Worm (Caenorhabditis elegans) whole organism, young adult: Measurements from ENCODE around the gene rha-2.

ENCODE experiments used
- B0261.1 ChIP-seq: sonication (generic microtip); optimal IDR thresholded peaks from 2 replicates; lab custom pipeline; 2016; ENCODE audit warnings: mild to moderate bottlenecking, missing genetic modification characterization, moderate library complexity, missing compliant biosample characterization
- F23B12.7 ChIP-seq: sonication (generic microtip); optimal IDR thresholded peaks from 2 replicates; lab custom pipeline; 2017; ENCODE audit warnings: missing genetic modification characterization, mild to moderate bottlenecking, missing compliant biosample characterization, antibody characterized with exemption, moderate library complexity; ENCODE audit not compliant: insufficient read depth
- F57C9.4 ChIP-seq: sonication (generic microtip); optimal IDR thresholded peaks from 2 replicates; lab custom pipeline; 2017; ENCODE audit warnings: mild to moderate bottlenecking, missing genetic modification characterization, missing compliant biosample characterization
- K11D2.4 ChIP-seq: fragments of 200-800 bp; sonication (Bioruptor generic); IDR thresholded peaks from 2 replicates; pipeline ENCODE4 v1.3.6; 2022; ENCODE audit warnings: missing genetic modification reagents, missing genetic modification characterization, missing compliant biosample characterization
- K12H6.12 ChIP-seq: fragments of 200-800 bp; sonication (Bioruptor generic); optimal IDR thresholded peaks from 2 replicates; lab custom pipeline; 2018; ENCODE audit warnings: mild to moderate bottlenecking, missing genetic modification characterization, missing compliant biosample characterization
- Y79H2A.3 ChIP-seq: fragments of 200-800 bp; sonication (Bioruptor generic); conservative IDR thresholded peaks from 2 replicates; pipeline ENCODE4 v1.3.6; 2022; ENCODE audit warnings: missing genetic modification reagents, missing genetic modification characterization, missing compliant biosample characterization
- ama-1 ChIP-seq, 3 experiments: fragments of 150-350 bp in 1 of 3; sonication (generic microtip) in 2 of 3; optimal IDR thresholded peaks; 2 replicates each; lab custom pipeline; 2014 to 2018; ENCODE audit warnings: missing biosample characterization in 2 of 3, missing genetic modification characterization in 2 of 3, missing genetic modification reagents in 2 of 3
- attf-3 ChIP-seq: fragments of 200-800 bp; sonication (Bioruptor generic); conservative IDR thresholded peaks from 2 replicates; pipeline ENCODE4 v1.3.6; 2022; ENCODE audit warnings: missing genetic modification reagents, missing genetic modification characterization, missing compliant biosample characterization
- cebp-1 ChIP-seq, 2 experiments: fragments of 200-800 bp in 1 of 2; sonication (Bioruptor generic) in 1 of 2; sonication (generic microtip) in 1 of 2; IDR thresholded peaks in 1 of 2; optimal IDR thresholded peaks in 1 of 2; 2 replicates each; pipeline versions ENCODE4 v1.3.6 to Lab custom; 2017 to 2022; ENCODE audit warnings: missing compliant biosample characterization in 2 of 2, missing genetic modification characterization in 2 of 2, mild to moderate bottlenecking in 1 of 2, missing genetic modification reagents in 1 of 2, moderate library complexity in 1 of 2
- ceh-27 ChIP-seq: fragments of 200-800 bp; sonication (Bioruptor generic); optimal IDR thresholded peaks from 2 replicates; lab custom pipeline; 2018; ENCODE audit warnings: mild to moderate bottlenecking, missing genetic modification characterization, moderate library complexity, missing compliant biosample characterization
- ceh-40 ChIP-seq: fragments of 200-800 bp; sonication (Bioruptor generic); IDR thresholded peaks from 2 replicates; pipeline ENCODE4 v1.3.6; 2022; ENCODE audit warnings: missing genetic modification characterization, missing compliant biosample characterization
- dpff-1 ChIP-seq: sonication (generic microtip); optimal IDR thresholded peaks from 2 replicates; lab custom pipeline; 2017; ENCODE audit warnings: mild to moderate bottlenecking, missing genetic modification characterization, missing compliant biosample characterization
- ets-4 ChIP-seq: fragments of 200-800 bp; sonication (Bioruptor generic); optimal IDR thresholded peaks from 2 replicates; lab custom pipeline; 2018; ENCODE audit warnings: mild to moderate bottlenecking, missing genetic modification characterization, missing compliant biosample characterization
- gei-17 ChIP-seq: fragments of 200-800 bp; sonication (Bioruptor generic); optimal IDR thresholded peaks from 2 replicates; lab custom pipeline; 2018; ENCODE audit warnings: mild to moderate bottlenecking, missing genetic modification characterization, missing compliant biosample characterization
- him-1 ChIP-seq: sonication (generic microtip); optimal IDR thresholded peaks from 2 replicates; lab custom pipeline; 2016; ENCODE audit warnings: missing genotype, missing genetic modification reagents, missing genetic modification characterization, missing compliant biosample characterization
- hmg-1.2 ChIP-seq: fragments of 200-800 bp; sonication (Bioruptor generic); IDR thresholded peaks from 2 replicates; pipeline ENCODE4 v1.3.6; 2022; ENCODE audit warnings: missing genetic modification reagents, missing genetic modification characterization, missing compliant biosample characterization
- hrde-1 ChIP-seq: sonication (generic microtip); optimal IDR thresholded peaks from 2 replicates; lab custom pipeline; 2016; ENCODE audit warnings: missing genetic modification characterization, mild to moderate bottlenecking, missing compliant biosample characterization, moderate library complexity, missing genotype, missing genetic modification reagents, borderline replicate concordance
- hsf-1 ChIP-seq: fragments of 200-800 bp; sonication (Bioruptor generic); IDR thresholded peaks from 2 replicates; pipeline ENCODE4 v1.3.6; 2022; ENCODE audit warnings: missing genetic modification reagents, missing genetic modification characterization, missing compliant biosample characterization
- lin-26 ChIP-seq: fragments of 200-800 bp; sonication (Bioruptor generic); IDR thresholded peaks from 2 replicates; pipeline ENCODE4 v1.3.6; 2022; ENCODE audit warnings: missing genetic modification reagents, missing genetic modification characterization, missing compliant biosample characterization
- lin-35 ChIP-seq, 3 experiments: fragments of 150-350 bp in 2 of 3; sonication (generic microtip) in 1 of 3; optimal IDR thresholded peaks; 2 replicates each; lab custom pipeline; 2014 to 2018; ENCODE audit warnings: missing biosample characterization in 3 of 3, missing genetic modification characterization in 3 of 3, missing genetic modification reagents in 3 of 3
- lin-40 ChIP-seq: sonication (generic microtip); optimal IDR thresholded peaks from 2 replicates; lab custom pipeline; 2016; ENCODE audit warnings: missing genetic modification characterization, mild to moderate bottlenecking, missing compliant biosample characterization, missing genotype, missing genetic modification reagents
- madf-6 ChIP-seq: fragments of 200-800 bp; sonication (Bioruptor generic); IDR thresholded peaks from 2 replicates; pipeline ENCODE4 v1.3.6; 2022; ENCODE audit warnings: missing genetic modification reagents, missing genetic modification characterization, missing compliant biosample characterization
- nhr-120 ChIP-seq: fragments of 200-800 bp; sonication (Bioruptor generic); IDR thresholded peaks from 2 replicates; pipeline ENCODE4 v1.3.6; 2022; ENCODE audit warnings: missing genetic modification characterization, missing compliant biosample characterization
- nhr-90 ChIP-seq: sonication (generic microtip); optimal IDR thresholded peaks from 2 replicates; lab custom pipeline; 2016; ENCODE audit warnings: missing genotype, mild to moderate bottlenecking, missing genetic modification characterization, missing compliant biosample characterization
- pha-4 ChIP-seq: fragments of 150-350 bp; sonication (generic microtip); optimal IDR thresholded peaks from 2 replicates; lab custom pipeline; 2014; ENCODE audit warnings: missing biosample characterization, missing genetic modification reagents, missing genetic modification characterization
- rcor-1 ChIP-seq: fragments of 200-800 bp; sonication (Bioruptor generic); IDR thresholded peaks from 2 replicates; pipeline ENCODE4 v1.3.6; 2022; ENCODE audit warnings: missing genetic modification reagents, missing genetic modification characterization, missing compliant biosample characterization
- rec-8 ChIP-seq, 2 experiments: sonication (generic microtip); optimal IDR thresholded peaks; 2 replicates each; lab custom pipeline; 2016; ENCODE audit warnings: mild to moderate bottlenecking in 2 of 2, missing genetic modification characterization in 2 of 2, missing genetic modification reagents in 2 of 2, missing genotype in 2 of 2, missing biosample characterization in 1 of 2, missing compliant biosample characterization in 1 of 2, moderate library complexity in 1 of 2
- sdz-38 ChIP-seq: sonication (generic microtip); optimal IDR thresholded peaks from 2 replicates; lab custom pipeline; 2016; ENCODE audit warnings: missing genotype, missing genetic modification characterization, missing compliant biosample characterization
- sea-2 ChIP-seq: fragments of 200-800 bp; sonication (Bioruptor generic); IDR thresholded peaks from 2 replicates; pipeline ENCODE4 v1.3.6; 2022; ENCODE audit warnings: missing genetic modification characterization, missing compliant biosample characterization
- snpc-3.4 ChIP-seq: sonication (generic microtip); optimal IDR thresholded peaks from 2 replicates; lab custom pipeline; 2017; ENCODE audit warnings: missing genetic modification characterization, mild to moderate bottlenecking, missing compliant biosample characterization, antibody characterized with exemption, moderate library complexity, missing genotype, missing genetic modification reagents
- somi-1 ChIP-seq: fragments of 200-800 bp; sonication (Bioruptor generic); optimal IDR thresholded peaks from 2 replicates; lab custom pipeline; 2018; ENCODE audit warnings: mild to moderate bottlenecking, missing genetic modification characterization, missing compliant biosample characterization
- tlf-1 ChIP-seq: fragments of 200-800 bp; sonication (Bioruptor generic); optimal IDR thresholded peaks from 2 replicates; lab custom pipeline; 2018; ENCODE audit warnings: mild to moderate bottlenecking, missing genetic modification characterization, missing compliant biosample characterization
- unc-62 ChIP-seq: fragments of 150-350 bp; optimal IDR thresholded peaks from 2 replicates; lab custom pipeline; 2014; ENCODE audit warnings: missing biosample characterization, missing genetic modification reagents, missing genetic modification characterization
- xnd-1 ChIP-seq: sonication (generic microtip); optimal IDR thresholded peaks from 2 replicates; lab custom pipeline; 2016; ENCODE audit warnings: missing genotype, missing genetic modification reagents, missing genetic modification characterization, missing compliant biosample characterization
- zim-3 ChIP-seq: sonication (generic microtip); optimal IDR thresholded peaks from 2 replicates; lab custom pipeline; 2017; ENCODE audit warnings: mild to moderate bottlenecking, missing genetic modification characterization, moderate library complexity, missing compliant biosample characterization
- ztf-22 ChIP-seq: fragments of 200-800 bp; sonication (Bioruptor generic); optimal IDR thresholded peaks from 2 replicates; lab custom pipeline; 2018; ENCODE audit warnings: mild to moderate bottlenecking, missing genetic modification characterization, moderate library complexity, missing compliant biosample characterization
- ztf-26 ChIP-seq: sonication (generic microtip); optimal IDR thresholded peaks from 2 replicates; lab custom pipeline; 2017; ENCODE audit warnings: missing genetic modification characterization, missing compliant biosample characterization
- ztf-6 ChIP-seq: fragments of 200-800 bp; sonication (Bioruptor generic); IDR thresholded peaks from 2 replicates; pipeline ENCODE4 v1.3.6; 2022; ENCODE audit warnings: missing genetic modification reagents, missing genetic modification characterization, missing compliant biosample characterization

Gene rha-2

DNA sequence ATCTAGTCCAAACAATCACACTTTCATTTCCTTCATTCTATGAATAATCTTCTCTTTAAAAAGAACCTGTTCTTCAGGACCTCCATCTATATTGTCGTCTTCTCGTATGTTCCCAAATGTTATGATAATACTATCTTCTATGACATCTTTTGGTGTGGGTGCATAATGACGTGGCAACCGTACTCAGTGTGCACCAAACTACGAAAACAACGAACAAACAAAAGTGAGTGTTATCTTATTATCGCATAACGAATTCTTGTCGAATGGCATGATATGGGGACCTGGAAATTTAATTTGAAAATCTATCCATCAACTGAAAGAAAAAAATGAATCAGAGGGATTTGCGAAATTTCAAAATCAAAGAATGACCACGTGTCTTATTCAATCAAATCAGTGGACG lies 41.7 kb upstream of the rha-2 start:
- TF ChIP-seq cebp-1 (GFP tag; IDR thresholded peaks at IDR 0.05; lab: Robert Waterston, UW), result no peak
- TF ChIP-seq cebp-1 (tag; optimal IDR thresholded peaks at IDR 0.05; lab: Kevin White, UChicago), result peak; percentile 29
- TF ChIP-seq ama-1 (optimal IDR thresholded peaks at IDR 0.05; lab: Kevin White, UChicago), result no peak
- no peak for TF ChIP-seq ama-1 (GFP tag; optimal IDR thresholded peaks at IDR 0.05; lab: Kevin White, UChicago)

DNA sequence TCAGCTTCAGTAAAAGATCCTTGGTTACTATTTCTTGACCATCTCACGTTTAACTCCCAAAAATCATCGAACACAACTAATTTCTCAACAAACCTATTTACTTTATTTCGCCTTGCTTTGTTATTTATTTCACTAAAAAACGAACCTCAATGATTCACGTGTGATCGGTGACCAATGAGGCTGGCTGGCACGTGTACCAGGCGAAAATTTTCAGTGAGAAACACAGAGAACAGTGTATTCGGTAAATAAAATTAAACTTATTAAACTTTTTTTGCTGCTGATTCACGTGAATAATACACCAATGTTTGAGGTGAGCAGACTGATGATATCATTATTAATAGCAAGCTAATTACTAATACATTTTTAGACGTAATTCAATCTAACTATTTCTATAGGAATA lies 41.0 kb upstream of the rha-2 start:
- peak; percentile 14 for TF ChIP-seq ztf-26 (tag; lab: Kevin White, UChicago)
- no peak for TF ChIP-seq lin-35 (GFP tag; optimal IDR thresholded peaks at IDR 0.05; lab: Kevin White, UChicago)
- no peak for TF ChIP-seq gei-17 (GFP tag; lab: Kevin White, UChicago)
- no peak for TF ChIP-seq dpff-1 (tag; lab: Kevin White, UChicago)
- TF ChIP-seq sea-2 (GFP tag; lab: Robert Waterston, UW), result no peak
- no peak for TF ChIP-seq attf-3 (GFP tag; lab: Robert Waterston, UW)

DNA sequence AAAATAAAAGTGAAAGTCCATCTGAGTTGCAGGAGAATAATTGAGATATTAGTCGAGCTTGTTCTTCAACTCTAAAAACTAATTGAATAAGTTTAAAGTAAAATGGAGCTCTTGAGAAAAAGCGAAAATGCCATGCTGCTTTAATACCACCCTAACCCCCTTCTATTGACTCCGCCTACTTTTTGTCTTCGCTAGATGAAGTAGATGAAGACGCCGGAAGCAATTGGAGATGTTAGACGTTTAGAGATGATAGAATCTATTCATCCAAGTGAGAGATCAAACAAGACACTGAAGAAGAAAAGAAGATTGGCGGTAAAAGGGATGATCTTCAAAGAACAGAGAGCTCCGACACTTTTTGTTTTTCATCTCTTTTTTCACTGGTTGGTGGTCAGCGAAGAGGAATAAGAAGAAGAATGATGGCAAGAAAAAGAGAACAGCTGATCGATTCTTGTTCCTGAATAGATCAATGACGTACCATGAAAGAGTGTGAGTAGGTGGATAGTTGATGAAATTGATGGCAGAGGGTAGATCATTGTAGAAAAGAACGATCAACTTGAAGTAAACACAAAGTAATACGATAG lies 40.1 kb upstream of the rha-2 start:
- TF ChIP-seq somi-1 (peak; percentile 33), nhr-120 (GFP tag; lab: Robert Waterston, UW) (no peak), sdz-38 (tag; lab: Kevin White, UChicago) (no peak), ets-4 (no peak), attf-3 (GFP tag; lab: Robert Waterston, UW) (no peak), zim-3 (tag; lab: Kevin White, UChicago) (no peak), hrde-1 (tag; lab: Kevin White, UChicago) (no peak)

DNA sequence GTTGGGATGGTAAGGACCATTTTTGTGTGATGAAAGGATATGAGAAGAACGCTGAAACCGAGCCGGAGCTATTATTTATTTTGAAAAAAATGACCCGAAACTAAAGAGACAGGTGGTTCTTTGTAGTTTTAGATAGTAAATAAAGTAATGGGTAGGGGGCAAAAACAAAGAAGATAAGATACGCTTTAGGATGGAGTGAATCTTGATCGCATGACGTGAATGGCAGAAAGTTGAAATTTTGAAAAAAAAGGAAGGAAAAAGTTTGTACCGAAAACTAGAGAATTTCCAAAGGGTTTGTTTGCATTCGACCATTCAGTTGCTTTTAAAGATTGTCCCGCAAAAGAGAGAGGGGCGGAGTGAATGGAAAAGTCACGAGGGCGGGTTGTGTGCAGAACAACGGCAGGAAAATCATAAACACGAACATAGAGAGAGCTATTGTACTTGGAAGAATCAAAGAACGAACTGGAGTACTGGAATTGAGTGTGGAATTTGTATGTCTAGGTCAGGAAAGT lies 39.6 kb upstream of the rha-2 start, which contains the start of gene F22B7.9:
F22B7.9 (minus strand) TSS at position 51 of the 512 bp plus-strand sequence.
- TF ChIP-seq K11D2.4 (GFP tag; lab: Robert Waterston, UW) (0 out of 2 replicates have a peak, but pooled peaks have one; percentile 23), lin-40 (tag; lab: Kevin White, UChicago) (no peak), ztf-6 (no peak), unc-62 (GFP tag; lab: Kevin White, UChicago) (no peak), K12H6.12 (tag; lab: Kevin White, UChicago) (peak; percentile 23), ama-1 (optimal IDR thresholded peaks at IDR 0.05; lab: Kevin White, UChicago) (peak; percentile 82), ama-1 (GFP tag; optimal IDR thresholded peaks at IDR 0.05; lab: Kevin White, UChicago) (no peak), attf-3 (GFP tag; lab: Robert Waterston, UW) (0 out of 2 replicates have a peak, but pooled peaks have one; percentile 12), ztf-22 (no peak), pha-4 (tag; lab: Kevin White, UChicago) (no peak), hsf-1 (GFP tag; lab: Robert Waterston, UW) (no peak), madf-6 (GFP tag; lab: Robert Waterston, UW) (no peak), hmg-1.2 (no peak)

DNA sequence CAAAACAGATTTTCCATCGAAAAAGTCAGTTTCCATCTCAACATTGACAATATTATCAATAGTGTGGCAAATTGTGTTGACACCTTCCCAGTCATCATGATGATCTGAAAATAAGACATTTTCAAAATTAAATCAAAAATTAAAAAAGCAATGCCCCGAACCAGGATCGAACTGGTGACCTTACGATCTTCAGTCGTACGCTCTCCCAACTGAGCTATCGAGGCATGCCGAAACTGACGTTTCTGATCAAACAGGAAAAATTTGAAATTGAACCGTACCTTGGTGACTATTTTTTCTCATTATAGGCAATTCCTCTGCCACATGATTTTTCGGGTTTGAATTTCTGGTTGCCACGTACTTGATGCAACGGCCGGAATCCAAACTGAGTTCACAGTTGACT lies 39.1 kb upstream of the rha-2 start:
- no peak for TF ChIP-seq F57C9.4 (tag; lab: Kevin White, UChicago)
- TF ChIP-seq Y79H2A.3, result no peak
- TF ChIP-seq him-1, result peak; percentile 39
- TF ChIP-seq rcor-1, result no peak
- TF ChIP-seq rec-8 (tag; optimal IDR thresholded peaks at IDR 0.05; lab: Kevin White, UChicago), result peak in 1 of 2 experiments; percentile 25
- peak; percentile 50 for TF ChIP-seq B0261.1
- TF ChIP-seq snpc-3.4 (tag; lab: Kevin White, UChicago), result peak; percentile 17
- TF ChIP-seq ceh-27 (GFP tag; lab: Kevin White, UChicago), result no peak
- TF ChIP-seq ceh-40 (GFP tag; lab: Robert Waterston, UW), result peak; percentile 20; the same call in 1 of the 2 replicates
- peak; percentile 52 for TF ChIP-seq madf-6 (GFP tag; lab: Robert Waterston, UW)
- TF ChIP-seq F23B12.7, result peak; percentile 11
- no peak for TF ChIP-seq tlf-1 (GFP tag; lab: Kevin White, UChicago)
- TF ChIP-seq ztf-6, result no peak
- no peak for TF ChIP-seq hrde-1 (tag; lab: Kevin White, UChicago)
- no peak for TF ChIP-seq xnd-1 (tag; lab: Kevin White, UChicago)
- no peak for TF ChIP-seq zim-3 (tag; lab: Kevin White, UChicago)
- TF ChIP-seq lin-26 (GFP tag; lab: Robert Waterston, UW), result peak; percentile 57; the same call in 1 of the 2 replicates
- TF ChIP-seq nhr-90 (tag; lab: Kevin White, UChicago), result peak; percentile 33
- TF ChIP-seq hmg-1.2, result peak; percentile 34; the same call in 1 of the 2 replicates
